Fruit fly (Drosophila melanogaster) whole organism, embryonic: ENCODE data around the gene CG4970.

Source experiments
- Atf3 ChIP-seq: fragments of 200-800 bp; sonication (Bioruptor generic); optimal IDR thresholded peaks from 3 replicates; lab custom pipeline; 2016; ENCODE audit warnings: missing biosample characterization, missing genetic modification characterization
- CG10431 ChIP-seq: fragments of 200-800 bp; sonication (Bioruptor generic); optimal IDR thresholded peaks from 3 replicates; lab custom pipeline; 2018; ENCODE audit warnings: missing biosample characterization, mild to moderate bottlenecking, missing genetic modification characterization
- CG10462 ChIP-seq: fragments of 200-800 bp; sonication (Bioruptor generic); optimal IDR thresholded peaks from 2 replicates; lab custom pipeline; 2016; ENCODE audit warnings: missing biosample characterization, missing genetic modification characterization
- CG12391 ChIP-seq: fragments of 200-800 bp; sonication (Bioruptor generic); optimal IDR thresholded peaks from 3 replicates; lab custom pipeline; 2018; ENCODE audit warnings: missing biosample characterization, mild to moderate bottlenecking, missing genetic modification characterization, moderate library complexity
- CG14014 ChIP-seq: fragments of 200-800 bp; sonication (Bioruptor generic); IDR thresholded peaks from 2 replicates; pipeline ENCODE4 v1.3.6; 2022; ENCODE audit warnings: missing biosample characterization, missing genetic modification characterization
- CG17328 ChIP-seq: fragments of 200-800 bp; sonication (Bioruptor generic); IDR thresholded peaks from 2 replicates; pipeline ENCODE4 v1.3.6; 2022; ENCODE audit warnings: missing biosample characterization, missing genetic modification characterization
- CG17568 ChIP-seq: fragments of 200-800 bp; sonication (Bioruptor generic); optimal IDR thresholded peaks from 2 replicates; lab custom pipeline; 2018; ENCODE audit warnings: missing biosample characterization, mild to moderate bottlenecking, missing genetic modification characterization, moderate library complexity
- CG17612 ChIP-seq: fragments of 200-800 bp; sonication (Bioruptor generic); IDR thresholded peaks from 2 replicates; pipeline ENCODE4 v1.3.6; 2022; ENCODE audit warnings: missing biosample characterization, missing genetic modification characterization
- CG17912 ChIP-seq: fragments of 200-800 bp; sonication (Bioruptor generic); optimal IDR thresholded peaks from 2 replicates; lab custom pipeline; 2018; ENCODE audit warnings: missing biosample characterization, mild to moderate bottlenecking, missing genetic modification characterization
- CG31388 ChIP-seq: fragments of 200-800 bp; sonication (Bioruptor generic); optimal IDR thresholded peaks from 2 replicates; lab custom pipeline; 2016; ENCODE audit warnings: missing biosample characterization, missing genetic modification characterization
- CG32772 ChIP-seq: fragments of 200-800 bp; sonication (Bioruptor generic); IDR thresholded peaks from 2 replicates; pipeline ENCODE4 v1.3.6; 2022; ENCODE audit warnings: missing biosample characterization, missing genetic modification characterization
- CG33213 ChIP-seq: fragments of 200-800 bp; sonication (Bioruptor generic); optimal IDR thresholded peaks from 3 replicates; lab custom pipeline; 2016; ENCODE audit warnings: missing biosample characterization, missing genetic modification characterization
- CG34376 ChIP-seq: fragments of 200-800 bp; sonication (Bioruptor generic); optimal IDR thresholded peaks from 2 replicates; lab custom pipeline; 2018; ENCODE audit warnings: missing biosample characterization, mild to moderate bottlenecking, missing genetic modification characterization
- CG4328 ChIP-seq: fragments of 200-800 bp; sonication (Bioruptor generic); optimal IDR thresholded peaks from 3 replicates; lab custom pipeline; 2017; ENCODE audit warnings: missing biosample characterization, missing genetic modification reagents, missing genetic modification characterization
- CG4730 ChIP-seq: fragments of 200-800 bp; sonication (Bioruptor generic); IDR thresholded peaks from 2 replicates; pipeline ENCODE4 v1.3.6; 2022; ENCODE audit warnings: missing biosample characterization, missing genetic modification characterization
- CG5180 ChIP-seq: fragments of 200-800 bp; sonication (Bioruptor generic); optimal IDR thresholded peaks from 3 replicates; lab custom pipeline; 2017; ENCODE audit warnings: missing biosample characterization, missing genetic modification characterization, mild to moderate bottlenecking, moderate library complexity, missing genetic modification reagents
- CG6272 ChIP-seq: fragments of 200-800 bp; sonication (Bioruptor generic); IDR thresholded peaks from 2 replicates; pipeline ENCODE4 v1.3.6; 2022; ENCODE audit warnings: missing biosample characterization, missing genetic modification characterization
- CG7372 ChIP-seq: fragments of 200-800 bp; sonication (Bioruptor generic); IDR thresholded peaks from 2 replicates; pipeline ENCODE4 v1.3.6; 2022; ENCODE audit warnings: missing biosample characterization, missing genetic modification characterization
- CG7745 ChIP-seq: fragments of 200-800 bp; sonication (Bioruptor generic); optimal IDR thresholded peaks from 2 replicates; lab custom pipeline; 2018; ENCODE audit warnings: missing biosample characterization, mild to moderate bottlenecking, missing genetic modification characterization, moderate library complexity
- CG7928 ChIP-seq: fragments of 200-800 bp; sonication (Bioruptor generic); optimal IDR thresholded peaks from 2 replicates; lab custom pipeline; 2017; ENCODE audit warnings: missing biosample characterization, mild to moderate bottlenecking, missing genetic modification characterization
- CG7987 ChIP-seq: fragments of 200-800 bp; sonication (Bioruptor generic); optimal IDR thresholded peaks from 2 replicates; lab custom pipeline; 2018; ENCODE audit warnings: missing biosample characterization, mild to moderate bottlenecking, missing genetic modification characterization, moderate library complexity
- CG8924 ChIP-seq: fragments of 200-800 bp; optimal IDR thresholded peaks from 3 replicates; lab custom pipeline; 2019; ENCODE audit warnings: missing biosample characterization, mild to moderate bottlenecking, missing genetic modification characterization, moderate library complexity
- Deaf1 ChIP-seq: fragments of 200-800 bp; optimal IDR thresholded peaks from 3 replicates; lab custom pipeline; 2019; ENCODE audit warnings: missing biosample characterization, mild to moderate bottlenecking, missing genetic modification characterization, moderate library complexity
- Dip2 ChIP-seq: fragments of 200-800 bp; sonication (Bioruptor generic); IDR thresholded peaks from 2 replicates; pipeline ENCODE4 v1.3.6; 2022; ENCODE audit warnings: missing biosample characterization, missing genetic modification characterization
- Gug ChIP-seq: fragments of 200-800 bp; sonication (Bioruptor generic); IDR thresholded peaks from 4 replicates; pipeline ENCODE4 v1.3.6; 2022; ENCODE audit warnings: missing biosample characterization, missing genetic modification characterization
- Mad ChIP-seq: fragments of 200-800 bp; sonication (Bioruptor generic); optimal IDR thresholded peaks from 2 replicates; lab custom pipeline; 2016; ENCODE audit warnings: missing biosample characterization, missing genetic modification characterization
- Meics ChIP-seq: fragments of 200-800 bp; sonication (Bioruptor generic); optimal IDR thresholded peaks from 2 replicates; lab custom pipeline; 2017; ENCODE audit warnings: missing biosample characterization, mild to moderate bottlenecking, missing genetic modification characterization
- NC2β ChIP-seq: fragments of 200-800 bp; sonication (Bioruptor generic); optimal IDR thresholded peaks from 2 replicates; lab custom pipeline; 2016; ENCODE audit warnings: missing biosample characterization, missing genetic modification characterization
- Usf ChIP-seq: fragments of 200-800 bp; sonication (Bioruptor generic); optimal IDR thresholded peaks from 2 replicates; lab custom pipeline; 2017; ENCODE audit warnings: missing genotype, missing biosample characterization, missing genetic modification characterization
- ara ChIP-seq: fragments of 200-800 bp; sonication (Bioruptor generic); IDR thresholded peaks from 2 replicates; pipeline ENCODE4 v1.3.6; 2022; ENCODE audit warnings: missing biosample characterization, missing genetic modification characterization
- ash1 ChIP-seq: fragments of 200-800 bp; sonication (Bioruptor generic); optimal IDR thresholded peaks from 2 replicates; lab custom pipeline; 2018; ENCODE audit warnings: missing biosample characterization, mild to moderate bottlenecking, missing genetic modification characterization
- ato ChIP-seq: fragments of 200-800 bp; sonication (Bioruptor generic); IDR thresholded peaks from 2 replicates; pipeline ENCODE4 v1.3.6; 2022; ENCODE audit warnings: missing biosample characterization, missing genetic modification characterization; ENCODE audit not compliant: partially characterized antibody
- bigmax ChIP-seq: fragments of 200-800 bp; sonication (Bioruptor generic); optimal IDR thresholded peaks from 2 replicates; lab custom pipeline; 2018; ENCODE audit warnings: missing biosample characterization, mild to moderate bottlenecking, missing genetic modification characterization
- bowl ChIP-seq: fragments of 200-800 bp; sonication (Bioruptor generic); IDR thresholded peaks from 2 replicates; pipeline ENCODE4 v1.3.6; 2022; ENCODE audit warnings: missing biosample characterization, missing genetic modification characterization
- btn ChIP-seq: fragments of 200-800 bp; sonication (Bioruptor generic); optimal IDR thresholded peaks from 2 replicates; lab custom pipeline; 2016; ENCODE audit warnings: missing biosample characterization, missing genetic modification characterization
- cas ChIP-seq: fragments of 200-800 bp; sonication (Bioruptor generic); IDR thresholded peaks from 2 replicates; pipeline ENCODE4 v1.3.6; 2022; ENCODE audit warnings: missing biosample characterization, missing genetic modification characterization
- ci ChIP-seq: fragments of 200-800 bp; sonication (Bioruptor generic); IDR thresholded peaks from 3 replicates; pipeline ENCODE4 v1.3.6; 2022; ENCODE audit warnings: missing biosample characterization, missing genetic modification characterization
- da ChIP-seq: fragments of 200-800 bp; sonication (Bioruptor generic); optimal IDR thresholded peaks from 2 replicates; lab custom pipeline; 2016; ENCODE audit warnings: missing biosample characterization, missing genetic modification characterization
- danr ChIP-seq: fragments of 200-800 bp; sonication (Bioruptor generic); IDR thresholded peaks from 2 replicates; pipeline ENCODE4 v1.3.6; 2022; ENCODE audit warnings: missing biosample characterization, missing genetic modification characterization
- disco-r ChIP-seq: fragments of 200-800 bp; sonication (Bioruptor generic); optimal IDR thresholded peaks from 2 replicates; lab custom pipeline; 2016; ENCODE audit warnings: missing biosample characterization, missing genetic modification characterization
- dmrt99B ChIP-seq: fragments of 200-800 bp; sonication (Bioruptor generic); optimal IDR thresholded peaks from 2 replicates; lab custom pipeline; 2018; ENCODE audit warnings: missing biosample characterization, mild to moderate bottlenecking, missing genetic modification characterization, moderate library complexity
- dpn ChIP-seq, 2 experiments: fragments of 200-800 bp; sonication (Bioruptor generic); optimal IDR thresholded peaks; 3 replicates each; lab custom pipeline; 2016; ENCODE audit warnings: missing biosample characterization in 2 of 2, missing genetic modification characterization in 2 of 2
- eyg ChIP-seq: fragments of 200-800 bp; sonication (Bioruptor generic); optimal IDR thresholded peaks from 3 replicates; lab custom pipeline; 2016; ENCODE audit warnings: missing biosample characterization, missing genetic modification characterization
- fru ChIP-seq: fragments of >200 bp; optimal IDR thresholded peaks from 2 replicates; lab custom pipeline; 2017
- gfzf ChIP-seq: fragments of 200-800 bp; sonication (Bioruptor generic); optimal IDR thresholded peaks from 2 replicates; lab custom pipeline; 2016; ENCODE audit warnings: missing biosample characterization, mild to moderate bottlenecking, missing genetic modification characterization, moderate library complexity
- lmd ChIP-seq: fragments of 200-800 bp; sonication (Bioruptor generic); IDR thresholded peaks from 2 replicates; pipeline ENCODE4 v1.3.6; 2022; ENCODE audit warnings: missing biosample characterization, missing genetic modification characterization
- lola ChIP-seq, 3 experiments: fragments of >200 bp in 2 of 3; fragments of 200-800 bp in 1 of 3; sonication (Bioruptor generic) in 1 of 3; optimal IDR thresholded peaks; 2 replicates each; lab custom pipeline; 2017 to 2019; ENCODE audit warnings: missing biosample characterization in 3 of 3, missing genetic modification characterization in 3 of 3, mild to moderate bottlenecking in 1 of 3, moderate library complexity in 1 of 3
- pzg ChIP-seq: fragments of 200-800 bp; sonication (Bioruptor generic); optimal IDR thresholded peaks from 3 replicates; lab custom pipeline; 2018; ENCODE audit warnings: missing biosample characterization, mild to moderate bottlenecking, missing genetic modification characterization, moderate library complexity
- scrt ChIP-seq: fragments of 200-800 bp; sonication (Bioruptor generic); optimal IDR thresholded peaks from 2 replicates; lab custom pipeline; 2018; ENCODE audit warnings: missing biosample characterization, mild to moderate bottlenecking, missing genetic modification characterization, moderate library complexity
- sim ChIP-seq: fragments of 200-800 bp; sonication (Bioruptor generic); IDR thresholded peaks from 2 replicates; pipeline ENCODE4 v1.3.6; 2022; ENCODE audit warnings: missing biosample characterization, missing genetic modification characterization
- sqz ChIP-seq: fragments of 200-800 bp; sonication (Bioruptor generic); optimal IDR thresholded peaks from 3 replicates; lab custom pipeline; 2018; ENCODE audit warnings: missing biosample characterization, mild to moderate bottlenecking, missing genetic modification characterization
- trem ChIP-seq: fragments of 200-800 bp; optimal IDR thresholded peaks from 3 replicates; lab custom pipeline; 2019; ENCODE audit warnings: missing biosample characterization, mild to moderate bottlenecking, missing genetic modification characterization, moderate library complexity

The CG4970 gene

DNA sequence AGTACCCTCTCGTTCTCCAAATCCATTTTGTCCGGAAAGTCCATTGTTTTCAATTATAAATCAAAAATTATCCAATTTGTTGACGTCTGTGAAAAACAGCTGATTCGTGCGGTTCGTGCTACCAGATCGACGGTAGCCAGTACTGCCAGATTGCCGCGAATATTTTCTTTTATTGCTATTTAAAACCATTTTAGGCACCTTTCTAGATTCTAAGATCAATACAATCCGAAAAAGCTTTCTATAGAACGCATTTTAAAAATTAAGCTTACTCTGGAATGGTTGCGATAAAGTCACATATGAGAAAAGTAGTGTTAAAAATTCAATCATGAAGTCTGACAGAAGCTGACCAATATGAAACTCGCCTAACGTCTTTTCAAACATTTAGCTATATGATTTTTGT, 18.4 kb upstream of the CG4970 start, which contains the start of gene Cog8 (continued):
- no peak for TF ChIP-seq lmd (GFP tag; lab: Robert Waterston, UW)
- TF ChIP-seq dpn (GFP tag; optimal IDR thresholded peaks at IDR 0.05; lab: Kevin White, UChicago): peak; percentile 47 to 54
- TF ChIP-seq danr (GFP tag; lab: Robert Waterston, UW): no peak
- peak; percentile 57 for TF ChIP-seq NC2β (GFP tag; lab: Kevin White, UChicago)
- no peak for TF ChIP-seq fru
- peak; percentile 69 for TF ChIP-seq trem
- TF ChIP-seq CG10431 (GFP tag; lab: Kevin White, UChicago): no peak
- TF ChIP-seq CG14014 (GFP tag; lab: Robert Waterston, UW): no peak
- no peak for TF ChIP-seq ara (GFP tag; lab: Robert Waterston, UW)
- peak; percentile 53; the same call in 1 of the 2 replicates for TF ChIP-seq CG17612 (GFP tag; lab: Robert Waterston, UW)
- peak; percentile 24 for TF ChIP-seq CG10462
- no peak for TF ChIP-seq sqz
- no peak for TF ChIP-seq da (GFP tag; lab: Kevin White, UChicago)
- no peak for TF ChIP-seq sim
- TF ChIP-seq Meics (GFP tag; lab: Kevin White, UChicago): peak; percentile 0
- TF ChIP-seq CG17568: no peak
- no peak for TF ChIP-seq btn (GFP tag; lab: Kevin White, UChicago)
- no peak for TF ChIP-seq CG7372 (GFP tag; lab: Robert Waterston, UW)
- TF ChIP-seq CG6272: 0 out of 2 replicates have a peak, but pooled peaks have one; percentile 18
- no peak for TF ChIP-seq ci
- peak; percentile 60 for TF ChIP-seq CG12391 (tag; lab: Kevin White, UChicago)
- peak; percentile 18 for TF ChIP-seq Usf
- TF ChIP-seq lola (GFP tag; optimal IDR thresholded peaks at IDR 0.05; lab: Kevin White, UChicago): peak in 1 of 3 experiments; percentile 46
- TF ChIP-seq CG8924 (tag; lab: Kevin White, UChicago): peak; percentile 26
- TF ChIP-seq dmrt99B (tag; lab: Kevin White, UChicago): no peak
- TF ChIP-seq CG4328 (GFP tag; lab: Kevin White, UChicago): no peak
- TF ChIP-seq Deaf1 (tag; lab: Kevin White, UChicago): no peak
- peak; percentile 66 for TF ChIP-seq Mad (GFP tag; lab: Kevin White, UChicago)
- no peak for TF ChIP-seq Dip2 (GFP tag; lab: Robert Waterston, UW)
- TF ChIP-seq CG32772 (GFP tag; lab: Robert Waterston, UW): no peak
- no peak for TF ChIP-seq CG17912 (GFP tag; lab: Kevin White, UChicago)
- no peak for TF ChIP-seq cas
- TF ChIP-seq pzg (GFP tag; lab: Kevin White, UChicago): peak; percentile 50
- no peak for TF ChIP-seq CG34376 (GFP tag; lab: Kevin White, UChicago)
- TF ChIP-seq scrt (GFP tag; lab: Kevin White, UChicago): no peak
- TF ChIP-seq disco-r (GFP tag; lab: Kevin White, UChicago): no peak
- TF ChIP-seq Gug: peak; percentile 21; the same call in 1 of the 4 replicates
- TF ChIP-seq bowl (GFP tag; lab: Robert Waterston, UW): no peak
- no peak for TF ChIP-seq CG31388 (GFP tag; lab: Kevin White, UChicago)
- TF ChIP-seq CG4730 (GFP tag; lab: Robert Waterston, UW): no peak; the same call in 1 of the 2 replicates
- TF ChIP-seq bigmax (GFP tag; lab: Kevin White, UChicago): no peak
- no peak for TF ChIP-seq CG7745 (tag; lab: Kevin White, UChicago)
- no peak for TF ChIP-seq CG7928 (GFP tag; lab: Kevin White, UChicago)
- no peak for TF ChIP-seq CG7987 (GFP tag; lab: Kevin White, UChicago)
- TF ChIP-seq gfzf (GFP tag; lab: Kevin White, UChicago): peak; percentile 2
- TF ChIP-seq eyg (GFP tag; lab: Kevin White, UChicago): no peak
- no peak for TF ChIP-seq ash1 (GFP tag; lab: Kevin White, UChicago)
- TF ChIP-seq CG5180 (GFP tag; lab: Kevin White, UChicago): no peak
- peak; percentile 0 for TF ChIP-seq Atf3 (GFP tag; lab: Kevin White, UChicago)
- TF ChIP-seq ato (GFP tag; lab: Robert Waterston, UW): no peak
- TF ChIP-seq CG17328 (GFP tag; lab: Robert Waterston, UW): no peak
- peak; percentile 33 for TF ChIP-seq CG33213 (GFP tag; lab: Kevin White, UChicago)
